Fruit fly (Drosophila melanogaster): ENCODE results near the gene CDK2AP1.
A peak's percentile ranks its signal among the peaks of the same experiment; 100 is the strongest.

The CDK2AP1 gene

DNA sequence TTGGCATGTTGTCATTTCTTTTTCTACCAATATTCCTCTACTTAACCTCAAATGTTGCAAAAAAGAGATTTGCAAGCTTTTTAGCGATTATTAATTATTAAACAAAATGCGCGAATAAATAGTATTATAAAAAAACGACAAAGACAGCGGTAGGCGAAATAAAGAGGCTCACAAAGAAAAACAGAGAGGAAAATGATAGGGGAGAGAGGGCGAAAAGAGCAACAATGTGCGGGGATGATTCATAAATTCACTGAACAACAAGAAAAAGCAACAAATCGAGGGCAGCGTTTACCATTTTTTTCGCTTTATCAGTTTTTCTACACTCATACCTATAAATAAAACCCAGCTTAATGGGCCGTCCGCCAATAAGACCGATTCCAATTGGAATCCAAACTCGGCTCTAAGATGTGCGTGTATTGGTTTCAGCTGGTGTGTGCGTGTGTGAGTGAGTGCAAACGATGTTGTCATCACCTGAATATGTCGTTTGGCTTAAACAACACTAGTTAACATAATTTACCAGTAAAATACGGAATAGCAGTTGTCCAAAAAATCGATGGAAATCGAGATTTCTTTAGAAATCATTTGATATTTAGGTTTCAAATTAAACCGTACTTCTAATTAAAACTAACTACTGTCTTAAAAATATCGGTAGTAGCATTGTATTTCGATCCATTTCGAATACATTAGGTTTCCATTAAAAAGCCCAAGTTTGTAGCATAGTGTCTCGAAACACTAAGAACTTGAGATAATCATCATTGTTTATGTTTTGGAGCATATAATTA lies 18.3 kb downstream of the CDK2AP1 start (continued):
- TF ChIP-seq Sox100B (GFP tag; optimal IDR thresholded peaks at IDR 0.05), result no peak
- TF ChIP-seq CG10431 (GFP tag; optimal IDR thresholded peaks at IDR 0.05), result no peak
- no peak for TF ChIP-seq grn (GFP tag; optimal IDR thresholded peaks at IDR 0.05)
- no peak for TF ChIP-seq CG14441 (GFP tag; IDR thresholded peaks at IDR 0.05)
- TF ChIP-seq prd (optimal IDR thresholded peaks at IDR 0.05), result no peak
- no peak for TF ChIP-seq prd (GFP tag; IDR thresholded peaks at IDR 0.05)
- TF ChIP-seq odd (GFP tag; optimal IDR thresholded peaks at IDR 0.05), result no peak
- no peak for TF ChIP-seq Hr3 (GFP tag; optimal IDR thresholded peaks at IDR 0.05)
- TF ChIP-seq Hr51 (GFP tag; optimal IDR thresholded peaks at IDR 0.05), result peak in 1 of 2 experiments; percentile 16
- TF ChIP-seq z (GFP tag; IDR thresholded peaks at IDR 0.05), result no peak
- no peak for TF ChIP-seq stwl (tag; optimal IDR thresholded peaks at IDR 0.05)
- TF ChIP-seq gcm2 (GFP tag; optimal IDR thresholded peaks at IDR 0.05), result no peak
- no peak for TF ChIP-seq croc (GFP tag; conservative IDR thresholded peaks at IDR 0.05)
- no peak for TF ChIP-seq CG9797 (GFP tag; optimal IDR thresholded peaks at IDR 0.05)
- TF ChIP-seq Oli (tag; optimal IDR thresholded peaks at IDR 0.05), result no peak
- no peak for TF ChIP-seq gsb-n (tag; optimal IDR thresholded peaks at IDR 0.05)
- TF ChIP-seq Opbp (GFP tag; IDR thresholded peaks at IDR 0.05; ENCODE audit: partially characterized antibody), result no peak
- no peak for TF ChIP-seq seq (GFP tag; IDR thresholded peaks at IDR 0.05)
- no peak for TF ChIP-seq CG10565 (GFP tag; optimal IDR thresholded peaks at IDR 0.05)
- no peak for TF ChIP-seq az2 (GFP tag; optimal IDR thresholded peaks at IDR 0.05)
- no peak for TF ChIP-seq gem (tag; optimal IDR thresholded peaks at IDR 0.05)
- TF ChIP-seq CG9437 (GFP tag; optimal IDR thresholded peaks at IDR 0.05), result no peak
- TF ChIP-seq CG2889 (GFP tag; IDR thresholded peaks at IDR 0.05), result no peak
- no peak for TF ChIP-seq CG5180 (GFP tag; optimal IDR thresholded peaks at IDR 0.05)
- TF ChIP-seq CG6791 (GFP tag; IDR thresholded peaks at IDR 0.05; ENCODE audit: partially characterized antibody), result no peak
- TF ChIP-seq pho (GFP tag; optimal IDR thresholded peaks at IDR 0.05), result no peak
- peak; percentile 41 for TF ChIP-seq lab (GFP tag; optimal IDR thresholded peaks at IDR 0.05)
- no peak for TF ChIP-seq CG33557 (GFP tag; optimal IDR thresholded peaks at IDR 0.05)
- TF ChIP-seq zen2 (GFP tag; IDR thresholded peaks at IDR 0.05; ENCODE audit: partially characterized antibody), result no peak
- no peak for TF ChIP-seq CG12219 (GFP tag; optimal IDR thresholded peaks at IDR 0.05)
- no peak for TF ChIP-seq Sox102F (GFP tag; optimal IDR thresholded peaks at IDR 0.05)
- no peak for TF ChIP-seq CG12155 (GFP tag; optimal IDR thresholded peaks at IDR 0.05)
- no peak for TF ChIP-seq ato (GFP tag; IDR thresholded peaks at IDR 0.05; ENCODE audit: partially characterized antibody)
- no peak for TF ChIP-seq Six4 (GFP tag; optimal IDR thresholded peaks at IDR 0.05)
- TF ChIP-seq danr (GFP tag; IDR thresholded peaks at IDR 0.05), result no peak
- TF ChIP-seq CG12659 (GFP tag; optimal IDR thresholded peaks at IDR 0.05), result no peak
- no peak for TF ChIP-seq CG10462 (GFP tag; optimal IDR thresholded peaks at IDR 0.05)
- peak; percentile 7 for TF ChIP-seq Fer1 (GFP tag; optimal IDR thresholded peaks at IDR 0.05)

DNA sequence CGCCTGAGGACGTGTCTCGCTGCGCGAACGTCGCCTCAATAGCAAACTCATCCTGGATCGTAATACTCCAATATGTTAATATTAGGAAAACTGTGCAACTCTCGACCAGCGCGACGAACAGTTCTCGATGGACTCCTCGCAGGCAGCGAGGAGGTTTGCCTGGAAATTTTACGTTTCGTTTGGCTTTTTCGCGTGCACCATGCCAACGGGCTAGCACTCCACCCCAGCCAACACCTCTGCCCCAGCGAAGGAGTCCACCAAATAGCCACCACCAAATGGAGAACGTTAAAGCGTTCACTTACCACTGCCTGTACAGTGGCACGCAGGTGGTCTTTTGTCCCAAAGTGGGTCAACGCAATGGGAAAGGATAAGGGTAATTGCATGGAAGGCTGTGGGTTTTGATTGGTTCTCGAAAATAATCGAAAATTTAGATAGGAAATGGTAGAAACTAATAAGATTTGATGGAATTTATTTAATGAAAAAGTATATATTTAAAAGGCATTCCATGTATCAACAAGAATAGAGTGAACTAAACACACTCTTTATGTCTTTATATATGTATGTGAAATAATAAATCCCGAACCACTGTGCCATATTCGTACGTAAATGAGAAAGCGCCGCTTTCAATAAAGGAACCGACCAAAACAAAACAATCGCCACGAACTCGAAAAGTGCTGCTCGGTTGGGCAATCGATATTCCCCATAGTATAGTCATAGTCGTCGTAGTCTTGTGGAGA lies 22.2 kb downstream of the CDK2AP1 start, which contains the start of gene CG32668:
TSS of gene CG32668 (minus strand) at position 51 of the 737 bp plus-strand sequence.
- TF ChIP-seq sens (GFP tag) (peak; percentile 63), jing (GFP tag; optimal IDR thresholded peaks at IDR 0.05) (no peak), row (GFP tag; IDR thresholded peaks at IDR 0.05) (0 out of 3 replicates have a peak, but pooled peaks have one; percentile 17), Med (GFP tag) (peak; percentile 46), CG7786 (GFP tag; optimal IDR thresholded peaks at IDR 0.05) (no peak), onecut (GFP tag; IDR thresholded peaks at IDR 0.05) (peak; percentile 23; the same call in 1 of the 2 replicates), Deaf1 (tag; optimal IDR thresholded peaks at IDR 0.05) (peak; percentile 9)

Measured in whole organism, embryonic.